Worm (Caenorhabditis elegans) whole organism, L4 larva: ENCODE results near the gene glr-6.

Source experiments
- F37D6.2 ChIP-seq: sonication (generic microtip); optimal IDR thresholded peaks from 2 replicates; lab custom pipeline; 2016; ENCODE audit warnings: mild to moderate bottlenecking, missing genetic modification characterization, missing compliant biosample characterization
- T20F7.1 ChIP-seq: fragments of 200-800 bp; sonication (Bioruptor generic); optimal IDR thresholded peaks from 2 replicates; lab custom pipeline; 2018; ENCODE audit warnings: mild to moderate bottlenecking, missing genetic modification characterization, missing compliant biosample characterization
- T26A8.4 ChIP-seq: fragments of 200-800 bp; sonication (Bioruptor generic); IDR thresholded peaks from 2 replicates; pipeline ENCODE4 v1.3.6; 2022; ENCODE audit warnings: missing genetic modification characterization, missing compliant biosample characterization
- Y105C5A.15 ChIP-seq: fragments of 200-800 bp; sonication (Bioruptor generic); IDR thresholded peaks from 2 replicates; pipeline ENCODE4 v1.3.6; 2022; ENCODE audit warnings: missing genetic modification characterization, missing compliant biosample characterization
- Y5F2A.4 ChIP-seq: fragments of 200-800 bp; sonication (Bioruptor generic); optimal IDR thresholded peaks from 2 replicates; lab custom pipeline; 2018; ENCODE audit warnings: mild to moderate bottlenecking, missing genetic modification characterization, missing compliant biosample characterization
- ZK337.2 ChIP-seq: fragments of 200-800 bp; sonication (Bioruptor generic); IDR thresholded peaks from 2 replicates; pipeline ENCODE4 v1.3.6; 2022; ENCODE audit warnings: missing genetic modification reagents, missing genetic modification characterization, missing compliant biosample characterization
- aha-1 ChIP-seq: fragments of 150-350 bp; peaks from one replicate; lab custom pipeline; 2014; ENCODE audit warnings: missing biosample characterization, missing genetic modification characterization
- arid-1 ChIP-seq: fragments of 200-800 bp; sonication (Bioruptor generic); conservative IDR thresholded peaks from 2 replicates; pipeline ENCODE4 v1.3.6; 2022; ENCODE audit warnings: missing genetic modification reagents, missing genetic modification characterization, missing compliant biosample characterization
- ceh-44 ChIP-seq: fragments of 200-800 bp; sonication (Bioruptor generic); IDR thresholded peaks from 2 replicates; pipeline ENCODE4 v1.3.6; 2022; ENCODE audit warnings: missing genetic modification reagents, missing genetic modification characterization, missing compliant biosample characterization
- ceh-62 ChIP-seq: sonication (generic microtip); optimal IDR thresholded peaks from 2 replicates; lab custom pipeline; 2017; ENCODE audit warnings: missing biosample characterization, missing genetic modification characterization
- ceh-82 ChIP-seq: sonication (generic microtip); optimal IDR thresholded peaks from 2 replicates; lab custom pipeline; 2017; ENCODE audit warnings: missing biosample characterization, missing genetic modification characterization
- ces-1 ChIP-seq: fragments of 150-350 bp; sonication (generic microtip); optimal IDR thresholded peaks from 4 replicates; lab custom pipeline; 2014; ENCODE audit warnings: missing biosample characterization, missing genetic modification reagents, missing genetic modification characterization
- ctbp-1 ChIP-seq: fragments of 200-800 bp; sonication (Bioruptor generic); IDR thresholded peaks from 2 replicates; pipeline ENCODE4 v1.3.6; 2022; ENCODE audit warnings: missing genetic modification reagents, missing genetic modification characterization, missing compliant biosample characterization
- daf-12 ChIP-seq: fragments of 150-350 bp; optimal IDR thresholded peaks from 2 replicates; lab custom pipeline; 2014; ENCODE audit warnings: missing biosample characterization, missing genetic modification reagents, missing genetic modification characterization
- daf-16 ChIP-seq, 3 experiments: sonication (generic microtip); optimal IDR thresholded peaks; 2 replicates each; lab custom pipeline; 2016 to 2017; ENCODE audit warnings: missing genetic modification characterization in 3 of 3, missing genetic modification reagents in 3 of 3, mild to moderate bottlenecking in 2 of 3, missing compliant biosample characterization in 2 of 3, missing biosample characterization in 1 of 3, moderate library complexity in 1 of 3
- daf-19 ChIP-seq: fragments of 200-800 bp; sonication (Bioruptor generic); conservative IDR thresholded peaks from 2 replicates; pipeline ENCODE4 v1.3.6; 2022; ENCODE audit warnings: missing genetic modification characterization, missing compliant biosample characterization
- dmd-8 ChIP-seq: fragments of 200-800 bp; sonication (Bioruptor generic); IDR thresholded peaks from 2 replicates; pipeline ENCODE4 v1.3.6; 2022; ENCODE audit warnings: missing genetic modification characterization, missing compliant biosample characterization
- dmd-9 ChIP-seq: fragments of 200-800 bp; sonication (Bioruptor generic); IDR thresholded peaks from 2 replicates; pipeline ENCODE4 v1.3.6; 2022; ENCODE audit warnings: missing genetic modification reagents, missing genetic modification characterization, missing compliant biosample characterization
- dpl-1 ChIP-seq: fragments of 150-350 bp; optimal IDR thresholded peaks from 2 replicates; lab custom pipeline; 2014; ENCODE audit warnings: missing biosample characterization, missing genetic modification reagents, missing genetic modification characterization
- duxl-1 ChIP-seq: sonication (generic microtip); optimal IDR thresholded peaks from 2 replicates; lab custom pipeline; 2016; ENCODE audit warnings: mild to moderate bottlenecking, missing genetic modification characterization, moderate library complexity, missing compliant biosample characterization; ENCODE audit not compliant: poor library complexity
- egl-43 ChIP-seq: fragments of 200-800 bp; sonication (Bioruptor generic); IDR thresholded peaks from 2 replicates; pipeline ENCODE4 v1.3.6; 2022; ENCODE audit warnings: missing genetic modification reagents, missing genetic modification characterization, missing compliant biosample characterization
- hlh-11 ChIP-seq: fragments of 200-800 bp; sonication (Bioruptor generic); optimal IDR thresholded peaks from 2 replicates; lab custom pipeline; 2018; ENCODE audit warnings: mild to moderate bottlenecking, missing genetic modification characterization, missing compliant biosample characterization
- hlh-30 ChIP-seq: sonication (generic microtip); optimal IDR thresholded peaks from 2 replicates; lab custom pipeline; 2017; ENCODE audit warnings: antibody characterized with exemption, mild to moderate bottlenecking, missing genetic modification characterization, missing compliant biosample characterization; ENCODE audit not compliant: insufficient read depth
- hmg-1.1 ChIP-seq: fragments of 200-800 bp; sonication (Bioruptor generic); IDR thresholded peaks from 2 replicates; pipeline ENCODE4 v1.3.6; 2022; ENCODE audit warnings: missing genetic modification reagents, missing genetic modification characterization, missing compliant biosample characterization
- jun-1 ChIP-seq: fragments of 150-350 bp; optimal IDR thresholded peaks from 2 replicates; lab custom pipeline; 2014; ENCODE audit warnings: missing biosample characterization, missing genetic modification reagents, missing genetic modification characterization
- lim-7 ChIP-seq: fragments of 200-800 bp; sonication (Bioruptor generic); IDR thresholded peaks from 2 replicates; pipeline ENCODE4 v1.3.6; 2022; ENCODE audit warnings: missing genetic modification characterization, missing compliant biosample characterization
- lin-1 ChIP-seq: fragments of 200-800 bp; sonication (Bioruptor generic); IDR thresholded peaks from 2 replicates; pipeline ENCODE4 v1.3.6; 2022; ENCODE audit warnings: missing genetic modification reagents, missing genetic modification characterization, missing compliant biosample characterization
- lin-39 ChIP-seq: fragments of 150-350 bp; optimal IDR thresholded peaks from 2 replicates; lab custom pipeline; 2014; ENCODE audit warnings: missing biosample characterization, missing genetic modification reagents, missing genetic modification characterization
- lir-3 ChIP-seq: sonication (generic microtip); optimal IDR thresholded peaks from 2 replicates; lab custom pipeline; 2016; ENCODE audit warnings: mild to moderate bottlenecking, missing genetic modification characterization, missing compliant biosample characterization
- madf-5 ChIP-seq, 2 experiments: fragments of 200-800 bp; sonication (Bioruptor generic); IDR thresholded peaks; 2 replicates each; pipeline ENCODE4 v1.3.6; 2022; ENCODE audit warnings: missing compliant biosample characterization in 2 of 2, missing genetic modification characterization in 2 of 2
- mdl-1 ChIP-seq, 2 experiments: fragments of 150-350 bp in 1 of 2; sonication (generic microtip) in 1 of 2; optimal IDR thresholded peaks; 2 replicates each; lab custom pipeline; 2014 to 2017; ENCODE audit warnings: missing biosample characterization in 2 of 2, missing genetic modification characterization in 2 of 2
- mdt-29 ChIP-seq: fragments of 200-800 bp; sonication (Bioruptor generic); IDR thresholded peaks from 2 replicates; pipeline ENCODE4 v1.3.6; 2022; ENCODE audit warnings: missing genetic modification reagents, missing genetic modification characterization, missing compliant biosample characterization
- mes-2 ChIP-seq: sonication (generic microtip); optimal IDR thresholded peaks from 2 replicates; lab custom pipeline; 2016; ENCODE audit warnings: missing genotype, mild to moderate bottlenecking, missing genetic modification characterization, missing compliant biosample characterization; ENCODE audit not compliant: poor library complexity, severe bottlenecking
- mxl-3 ChIP-seq: fragments of 200-800 bp; sonication (Bioruptor generic); optimal IDR thresholded peaks from 2 replicates; lab custom pipeline; 2018; ENCODE audit warnings: mild to moderate bottlenecking, missing genetic modification characterization, missing compliant biosample characterization
- nhr-111 ChIP-seq: fragments of 200-800 bp; sonication (Bioruptor generic); optimal IDR thresholded peaks from 2 replicates; lab custom pipeline; 2018; ENCODE audit warnings: mild to moderate bottlenecking, missing genetic modification characterization, missing compliant biosample characterization
- nhr-25 ChIP-seq: sonication (generic microtip); optimal IDR thresholded peaks from 2 replicates; lab custom pipeline; 2017; ENCODE audit warnings: missing genetic modification characterization, mild to moderate bottlenecking, missing compliant biosample characterization, antibody characterized with exemption, moderate library complexity, borderline replicate concordance; ENCODE audit not compliant: insufficient read depth
- nhr-42 ChIP-seq: fragments of 200-800 bp; sonication (Bioruptor generic); IDR thresholded peaks from 2 replicates; pipeline ENCODE4 v1.3.6; 2022; ENCODE audit warnings: missing genetic modification characterization, missing compliant biosample characterization
- nhr-76 ChIP-seq: fragments of 150-350 bp; optimal IDR thresholded peaks from 2 replicates; lab custom pipeline; 2014; ENCODE audit warnings: missing biosample characterization, missing genetic modification characterization
- pqm-1 ChIP-seq: sonication (generic microtip); optimal IDR thresholded peaks from 2 replicates; lab custom pipeline; 2017; ENCODE audit warnings: missing biosample characterization, missing genetic modification characterization
- rbr-2 ChIP-seq: sonication (generic microtip); optimal IDR thresholded peaks from 2 replicates; lab custom pipeline; 2016; ENCODE audit warnings: missing genotype, missing genetic modification characterization, missing compliant biosample characterization
- sdz-12 ChIP-seq: fragments of 200-800 bp; sonication (Bioruptor generic); optimal IDR thresholded peaks from 2 replicates; lab custom pipeline; 2018; ENCODE audit warnings: mild to moderate bottlenecking, missing genetic modification characterization, missing compliant biosample characterization
- set-16 ChIP-seq: fragments of 200-800 bp; sonication (Bioruptor generic); IDR thresholded peaks from 2 replicates; pipeline ENCODE4 v1.3.6; 2022; ENCODE audit warnings: missing genetic modification reagents, missing genetic modification characterization, missing compliant biosample characterization
- spr-1 ChIP-seq: sonication (generic microtip); optimal IDR thresholded peaks from 2 replicates; lab custom pipeline; 2016; ENCODE audit warnings: mild to moderate bottlenecking, missing genetic modification characterization, missing compliant biosample characterization
- spr-3 ChIP-seq: fragments of 200-800 bp; sonication (Bioruptor generic); optimal IDR thresholded peaks from 2 replicates; lab custom pipeline; 2018; ENCODE audit warnings: mild to moderate bottlenecking, missing genetic modification characterization, missing compliant biosample characterization
- tra-1 ChIP-seq: fragments of 200-800 bp; sonication (Bioruptor generic); IDR thresholded peaks from 2 replicates; pipeline ENCODE4 v1.3.6; 2022; ENCODE audit warnings: missing genetic modification reagents, missing genetic modification characterization, missing compliant biosample characterization
- unc-130 ChIP-seq: sonication (generic microtip); optimal IDR thresholded peaks from 2 replicates; lab custom pipeline; 2016; ENCODE audit warnings: missing genetic modification reagents, missing genetic modification characterization, missing compliant biosample characterization
- unc-62 ChIP-seq, 3 experiments: fragments of 150-350 bp in 1 of 3; sonication (generic microtip); optimal IDR thresholded peaks in 2 of 3; peaks in 1 of 3; 1 replicate in 1 of 3; 2 replicates in 2 of 3; lab custom pipeline; 2014 to 2017; ENCODE audit warnings: missing biosample characterization in 3 of 3, missing genetic modification characterization in 3 of 3, missing genetic modification reagents in 3 of 3, missing genotype in 1 of 3
- vab-7 ChIP-seq: fragments of 200-800 bp; sonication (Bioruptor generic); IDR thresholded peaks from 2 replicates; pipeline ENCODE4 v1.3.6; 2022; ENCODE audit warnings: missing genetic modification reagents, missing genetic modification characterization, missing compliant biosample characterization
- zip-11 ChIP-seq: fragments of 200-800 bp; sonication (Bioruptor generic); IDR thresholded peaks from 2 replicates; pipeline ENCODE4 v1.3.6; 2022; ENCODE audit warnings: missing genetic modification characterization, missing compliant biosample characterization

The glr-6 gene

DNA sequence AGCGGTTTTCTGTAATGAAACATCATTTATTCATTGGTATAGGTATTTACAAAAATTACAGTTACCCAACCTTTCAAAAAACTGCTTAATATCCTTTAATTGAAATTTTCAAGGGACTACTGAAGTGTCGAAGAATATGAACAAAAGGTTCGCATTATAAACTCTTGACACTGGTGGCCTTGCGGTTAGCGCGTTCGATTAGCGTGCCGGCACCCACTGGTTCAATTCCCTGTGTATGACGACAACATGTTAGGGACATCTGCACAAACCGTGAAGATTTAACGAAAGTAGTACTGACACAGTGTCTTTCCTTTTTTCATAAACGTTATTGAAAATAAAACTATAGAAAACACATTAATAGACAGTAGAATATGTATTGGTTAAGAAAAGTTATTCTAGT, 27.2 kb upstream of the glr-6 start (continued):
- TF ChIP-seq T20F7.1 (peak; percentile 60), duxl-1 (tag; lab: Kevin White, UChicago) (peak; percentile 89), aha-1 (tag; lab: Kevin White, UChicago) (peak; percentile 99), rbr-2 (tag; lab: Kevin White, UChicago) (peak; percentile 73), ZK337.2 (GFP tag; lab: Robert Waterston, UW) (0 out of 2 replicates have a peak, but pooled peaks have one; percentile 4), nhr-76 (no peak), dmd-9 (GFP tag; lab: Robert Waterston, UW) (peak; percentile 69; the same call in 1 of the 2 replicates), F37D6.2 (tag; lab: Kevin White, UChicago) (no peak), mxl-3 (GFP tag; lab: Kevin White, UChicago) (peak; percentile 69), ceh-82 (tag; lab: Kevin White, UChicago) (no peak), spr-3 (GFP tag; lab: Kevin White, UChicago) (peak; percentile 67), hlh-30 (tag; lab: Kevin White, UChicago) (peak; percentile 62), mdt-29 (peak; percentile 60; the same call in 1 of the 2 replicates), zip-11 (peak; percentile 77; the same call in 1 of the 2 replicates), daf-19 (GFP tag; lab: Robert Waterston, UW) (peak; percentile 89), arid-1 (GFP tag; lab: Robert Waterston, UW) (peak; percentile 91), hlh-11 (tag; lab: Kevin White, UChicago) (peak; percentile 68), hmg-1.1 (GFP tag; lab: Robert Waterston, UW) (peak; percentile 76), sdz-12 (no peak), lin-1 (GFP tag; lab: Robert Waterston, UW) (peak; percentile 88), mdl-1 (tag; optimal IDR thresholded peaks at IDR 0.05; lab: Kevin White, UChicago) (peak in 1 of 2 experiments; percentile 14), lir-3 (peak; percentile 81), daf-12 (tag; lab: Kevin White, UChicago) (no peak), jun-1 (tag; lab: Kevin White, UChicago) (no peak), daf-16 (GFP tag; optimal IDR thresholded peaks at IDR 0.05; lab: Kevin White, UChicago) (peak; percentile 73 to 96), daf-16 (tag; optimal IDR thresholded peaks at IDR 0.05; lab: Kevin White, UChicago) (peak; percentile 82), Y5F2A.4 (GFP tag; lab: Kevin White, UChicago) (peak; percentile 77), dpl-1 (GFP tag; lab: Kevin White, UChicago) (no peak), tra-1 (peak; percentile 72), nhr-111 (GFP tag; lab: Kevin White, UChicago) (peak; percentile 88), unc-130 (GFP tag; lab: Kevin White, UChicago) (no peak), ctbp-1 (GFP tag; lab: Robert Waterston, UW) (peak; percentile 81), vab-7 (peak; percentile 92), mes-2 (peak; percentile 85), dmd-8 (peak; percentile 94), ces-1 (GFP tag; lab: Kevin White, UChicago) (no peak), spr-1 (tag; lab: Kevin White, UChicago) (peak; percentile 75), T26A8.4 (GFP tag; lab: Robert Waterston, UW) (peak; percentile 85), set-16 (no peak), madf-5 (GFP tag; IDR thresholded peaks at IDR 0.05; lab: Robert Waterston, UW) (peak; percentile 84 to 88; a peak in 3 of 4 replicates), unc-62 (GFP tag; optimal IDR thresholded peaks at IDR 0.05 in 1 of 2; lab: Kevin White, UChicago) (peak in 1 of 2 experiments; percentile 53), unc-62 (tag; optimal IDR thresholded peaks at IDR 0.05; lab: Kevin White, UChicago) (no peak), egl-43 (GFP tag; lab: Robert Waterston, UW) (peak; percentile 96), Y105C5A.15 (peak; percentile 73; the same call in 1 of the 2 replicates), lim-7 (GFP tag; lab: Robert Waterston, UW) (peak; percentile 92), ceh-44 (peak; percentile 70; the same call in 1 of the 2 replicates), nhr-42 (GFP tag; lab: Robert Waterston, UW) (peak; percentile 69), nhr-25 (no peak), lin-39 (tag; lab: Kevin White, UChicago) (no peak), pqm-1 (tag; lab: Kevin White, UChicago) (no peak), ceh-62 (no peak)
